Worm (Caenorhabditis elegans) whole organism, L3 larva: ENCODE data around the gene atg-16.1.

Experiments used
- aly-2 ChIP-seq: fragments of 150-350 bp; optimal IDR thresholded peaks from 2 replicates; lab custom pipeline; 2014; ENCODE audit warnings: missing biosample characterization, missing genetic modification characterization
- ama-1 ChIP-seq: fragments of 150-350 bp; optimal IDR thresholded peaks from 2 replicates; lab custom pipeline; 2018
- ceh-82 ChIP-seq: fragments of 150-350 bp; optimal IDR thresholded peaks from 2 replicates; lab custom pipeline; 2014; ENCODE audit warnings: missing biosample characterization, missing genetic modification characterization
- egl-27 ChIP-seq: sonication (generic microtip); optimal IDR thresholded peaks from 4 replicates; lab custom pipeline; 2017; ENCODE audit warnings: missing biosample characterization, missing genetic modification reagents, missing genetic modification characterization
- elt-2 ChIP-seq: sonication (generic microtip); optimal IDR thresholded peaks from 2 replicates; lab custom pipeline; 2016; ENCODE audit warnings: missing genetic modification reagents, mild to moderate bottlenecking, missing genetic modification characterization, missing compliant biosample characterization
- elt-3 ChIP-seq, 3 experiments: fragments of 150-350 bp in 1 of 3; sonication (generic microtip) in 2 of 3; optimal IDR thresholded peaks; 2 replicates in 2 of 3; 4 replicates in 1 of 3; lab custom pipeline; 2014 to 2017; ENCODE audit warnings: missing biosample characterization in 3 of 3, missing genetic modification characterization in 3 of 3
- lin-15B ChIP-seq: fragments of 150-350 bp; optimal IDR thresholded peaks from 2 replicates; lab custom pipeline; 2014; ENCODE audit warnings: missing biosample characterization, missing genetic modification characterization
- mdl-1 ChIP-seq: fragments of 150-350 bp; optimal IDR thresholded peaks from 2 replicates; lab custom pipeline; 2014; ENCODE audit warnings: missing biosample characterization, missing genetic modification characterization
- nhr-12 ChIP-seq: fragments of 150-350 bp; optimal IDR thresholded peaks from 2 replicates; lab custom pipeline; 2014; ENCODE audit warnings: missing biosample characterization, missing genetic modification characterization
- skn-1 ChIP-seq: fragments of 150-350 bp; optimal IDR thresholded peaks from 2 replicates; lab custom pipeline; 2014; ENCODE audit warnings: missing biosample characterization, missing genetic modification characterization
- snpc-4 ChIP-seq: fragments of 150-350 bp; optimal IDR thresholded peaks from 2 replicates; lab custom pipeline; 2014; ENCODE audit warnings: missing biosample characterization, missing genetic modification characterization
- zag-1 ChIP-seq: fragments of 150-350 bp; optimal IDR thresholded peaks from 2 replicates; lab custom pipeline; 2014; ENCODE audit warnings: missing biosample characterization, missing genetic modification characterization
- ztf-11 ChIP-seq: fragments of 150-350 bp; optimal IDR thresholded peaks from 2 replicates; lab custom pipeline; 2014; ENCODE audit warnings: missing biosample characterization, missing genetic modification characterization

DNA sequence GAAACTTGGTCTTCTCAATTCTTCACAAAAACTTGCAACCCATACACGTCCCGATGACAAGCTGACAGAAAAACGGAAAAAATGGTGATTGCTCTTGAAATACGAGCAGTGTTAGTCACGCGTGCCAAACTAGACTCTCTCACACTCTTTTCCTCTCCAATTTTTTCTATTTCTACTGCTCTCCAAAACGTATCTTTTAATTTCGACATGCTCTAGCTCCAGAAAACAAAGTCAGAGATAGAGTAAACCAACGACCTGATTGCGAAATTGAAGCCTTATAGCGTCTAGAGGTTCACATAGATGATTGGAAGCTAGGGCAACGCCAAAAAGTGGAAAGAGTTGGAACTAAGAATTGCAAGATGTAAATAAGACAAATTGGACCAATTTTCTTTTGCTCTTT, 28.1 kb upstream of the atg-16.1 start:
- TF ChIP-seq zag-1 (no peak), ama-1 (lab: Kevin White, UChicago) (no peak), mdl-1 (no peak), ceh-82 (tag; lab: Kevin White, UChicago) (no peak), elt-2 (tag; lab: Kevin White, UChicago) (no peak), elt-3 (tag; optimal IDR thresholded peaks at IDR 0.05; lab: Kevin White, UChicago) (no peak), lin-15B (no peak), nhr-12 (tag; lab: Kevin White, UChicago) (no peak), aly-2 (tag; lab: Kevin White, UChicago) (no peak), snpc-4 (tag; lab: Kevin White, UChicago) (no peak), egl-27 (tag; lab: Kevin White, UChicago) (no peak), skn-1 (tag; lab: Kevin White, UChicago) (no peak), ztf-11 (tag; lab: Kevin White, UChicago) (no peak)
